Worm (Caenorhabditis elegans) whole organism, L4 larva: ENCODE measurements around the gene ttr-18.

ENCODE experiments used
- dve-1 ChIP-seq: sonication (generic microtip); optimal IDR thresholded peaks from 2 replicates; lab custom pipeline; 2017; ENCODE audit warnings: antibody characterized with exemption, mild to moderate bottlenecking, missing genetic modification characterization, missing compliant biosample characterization; ENCODE audit not compliant: insufficient read depth
- gei-8 ChIP-seq: fragments of 200-800 bp; sonication (Bioruptor generic); optimal IDR thresholded peaks from 2 replicates; lab custom pipeline; 2018; ENCODE audit warnings: mild to moderate bottlenecking, missing genetic modification characterization, missing compliant biosample characterization
- lim-7 ChIP-seq: fragments of 200-800 bp; sonication (Bioruptor generic); IDR thresholded peaks from 2 replicates; pipeline ENCODE4 v1.3.6; 2022; ENCODE audit warnings: missing genetic modification characterization, missing compliant biosample characterization
- lin-15B ChIP-seq: fragments of 150-350 bp; sonication (generic microtip); optimal IDR thresholded peaks from 3 replicates; lab custom pipeline; 2014; ENCODE audit warnings: missing biosample characterization, missing genetic modification characterization
- madf-5 ChIP-seq, 2 experiments: fragments of 200-800 bp; sonication (Bioruptor generic); IDR thresholded peaks; 2 replicates each; pipeline ENCODE4 v1.3.6; 2022; ENCODE audit warnings: missing compliant biosample characterization in 2 of 2, missing genetic modification characterization in 2 of 2
- nhr-11 ChIP-seq: fragments of 150-350 bp; optimal IDR thresholded peaks from 2 replicates; lab custom pipeline; 2014; ENCODE audit warnings: missing biosample characterization, missing genetic modification characterization
- nhr-237 ChIP-seq: sonication (generic microtip); optimal IDR thresholded peaks from 2 replicates; lab custom pipeline; 2017; ENCODE audit warnings: missing biosample characterization, missing genetic modification characterization
- vab-7 ChIP-seq: fragments of 200-800 bp; sonication (Bioruptor generic); IDR thresholded peaks from 2 replicates; pipeline ENCODE4 v1.3.6; 2022; ENCODE audit warnings: missing genetic modification reagents, missing genetic modification characterization, missing compliant biosample characterization
- zag-1 ChIP-seq: fragments of 150-350 bp; optimal IDR thresholded peaks from 2 replicates; lab custom pipeline; 2014; ENCODE audit warnings: missing biosample characterization, missing genetic modification characterization
- zip-11 ChIP-seq: fragments of 200-800 bp; sonication (Bioruptor generic); IDR thresholded peaks from 2 replicates; pipeline ENCODE4 v1.3.6; 2022; ENCODE audit warnings: missing genetic modification characterization, missing compliant biosample characterization
- ztf-11 ChIP-seq: fragments of 150-350 bp; optimal IDR thresholded peaks from 2 replicates; lab custom pipeline; 2014; ENCODE audit warnings: missing biosample characterization, missing genetic modification characterization

- TF ChIP-seq gei-8 (GFP tag; lab: Kevin White, UChicago) (no peak), nhr-11 (tag; lab: Kevin White, UChicago) (no peak), nhr-237 (tag; lab: Kevin White, UChicago) (no peak), dve-1 (tag; lab: Kevin White, UChicago) (no peak), zag-1 (tag; lab: Kevin White, UChicago) (no peak), ztf-11 (tag; lab: Kevin White, UChicago) (no peak), lin-15B (tag; lab: Kevin White, UChicago) (no peak), zip-11 (GFP tag; lab: Robert Waterston, UW) (no peak), lim-7 (GFP tag; lab: Robert Waterston, UW) (no peak), vab-7 (no peak), madf-5 (GFP tag; IDR thresholded peaks at IDR 0.05; lab: Robert Waterston, UW) (no peak)
Observed at ce11 chrII:11521300-11521699, 34.8 kb upstream of the ttr-18 start, which contains the start of gene Y62F5A.10.
